Fruit fly (Drosophila melanogaster) whole organism, prepupa: Measurements from ENCODE around the gene Lrpprc2.

Source experiments
- CG10631 ChIP-seq: fragments of 200-800 bp; sonication (Bioruptor generic); optimal IDR thresholded peaks from 2 replicates; lab custom pipeline; 2016; ENCODE audit warnings: missing biosample characterization, missing genetic modification characterization
- CG10669 ChIP-seq: fragments of 200-800 bp; sonication (Bioruptor generic); optimal IDR thresholded peaks from 3 replicates; lab custom pipeline; 2018; ENCODE audit warnings: missing biosample characterization, mild to moderate bottlenecking, missing genetic modification characterization, moderate library complexity
- CG11294 ChIP-seq: fragments of 200-800 bp; sonication (Bioruptor generic); IDR thresholded peaks from 2 replicates; pipeline ENCODE4 v1.3.6; 2022; ENCODE audit warnings: missing biosample characterization, missing genetic modification characterization
- CG15336 ChIP-seq: fragments of 200-800 bp; sonication (Bioruptor generic); IDR thresholded peaks from 2 replicates; pipeline ENCODE4 v1.3.6; 2022; ENCODE audit warnings: missing biosample characterization, missing genetic modification characterization
- Lpt ChIP-seq: fragments of 200-800 bp; sonication (Bioruptor generic); optimal IDR thresholded peaks from 3 replicates; lab custom pipeline; 2016; ENCODE audit warnings: missing biosample characterization, missing genetic modification characterization
- Sox102F ChIP-seq: fragments of 200-800 bp; sonication (Bioruptor generic); optimal IDR thresholded peaks from 2 replicates; lab custom pipeline; 2016; ENCODE audit warnings: missing biosample characterization, mild to moderate bottlenecking, missing genetic modification characterization
- cyc ChIP-seq: fragments of 200-800 bp; sonication (Bioruptor generic); optimal IDR thresholded peaks from 3 replicates; lab custom pipeline; 2016; ENCODE audit warnings: missing biosample characterization, missing genetic modification characterization
- dac ChIP-seq: fragments of 200-800 bp; sonication (Bioruptor generic); optimal IDR thresholded peaks from 2 replicates; lab custom pipeline; 2017; ENCODE audit warnings: missing biosample characterization, mild to moderate bottlenecking, missing genetic modification characterization

- TF ChIP-seq CG10631 (GFP tag; lab: Kevin White, UChicago) (no peak), Sox102F (GFP tag; lab: Kevin White, UChicago) (peak; percentile 44), CG10669 (peak; percentile 41), cyc (GFP tag; lab: Kevin White, UChicago) (peak; percentile 58), CG15336 (GFP tag; lab: Robert Waterston, UW) (peak; percentile 14; the same call in 1 of the 2 replicates), CG11294 (no peak), dac (peak; percentile 51), Lpt (no peak)
These were observed 22.6 kb upstream of the Lrpprc2 start, which contains the start of the genes sta and inc for dm6 chrX:1482840-1483518.
